Fruit fly (Drosophila melanogaster) whole organism, adult: ENCODE data around the gene CG42554.

Experiments used
- CG11617 ChIP-seq: fragments of 200-800 bp; sonication (Bioruptor generic); optimal IDR thresholded peaks from 2 replicates; lab custom pipeline; 2017; ENCODE audit warnings: mild to moderate bottlenecking, missing biosample characterization, missing genetic modification reagents, missing genetic modification characterization
- CG12768 ChIP-seq: fragments of 200-800 bp; sonication (Bioruptor generic); optimal IDR thresholded peaks from 2 replicates; lab custom pipeline; 2017; ENCODE audit warnings: missing biosample characterization, missing genetic modification characterization, mild to moderate bottlenecking, moderate library complexity, missing genetic modification reagents
- CG14711 ChIP-seq: fragments of 200-800 bp; sonication (Bioruptor generic); optimal IDR thresholded peaks from 2 replicates; lab custom pipeline; 2018; ENCODE audit warnings: missing biosample characterization, mild to moderate bottlenecking, missing genetic modification characterization, moderate library complexity
- CG1620 ChIP-seq: fragments of 200-800 bp; sonication (Bioruptor generic); optimal IDR thresholded peaks from 2 replicates; lab custom pipeline; 2016; ENCODE audit warnings: missing biosample characterization, missing genetic modification characterization
- CG33017 ChIP-seq: fragments of 200-800 bp; sonication (Bioruptor generic); optimal IDR thresholded peaks from 2 replicates; lab custom pipeline; 2018; ENCODE audit warnings: missing biosample characterization, mild to moderate bottlenecking, missing genetic modification characterization, moderate library complexity
- CG5204 ChIP-seq: fragments of 200-800 bp; sonication (Bioruptor generic); optimal IDR thresholded peaks from 2 replicates; lab custom pipeline; 2016; ENCODE audit warnings: missing biosample characterization, missing genetic modification characterization
- CG7045 ChIP-seq: fragments of 200-800 bp; sonication (Bioruptor generic); optimal IDR thresholded peaks from 2 replicates; lab custom pipeline; 2017; ENCODE audit warnings: missing biosample characterization, mild to moderate bottlenecking, missing genetic modification characterization
- CG7101 ChIP-seq: fragments of 200-800 bp; sonication (Bioruptor generic); optimal IDR thresholded peaks from 2 replicates; lab custom pipeline; 2018; ENCODE audit warnings: missing biosample characterization, mild to moderate bottlenecking, missing genetic modification characterization, moderate library complexity
- Clk ChIP-seq: fragments of 200-800 bp; sonication (Bioruptor generic); optimal IDR thresholded peaks from 2 replicates; lab custom pipeline; 2017; ENCODE audit warnings: missing biosample characterization, missing genetic modification characterization
- Crg-1 ChIP-seq: fragments of 200-800 bp; sonication (Bioruptor generic); optimal IDR thresholded peaks from 2 replicates; lab custom pipeline; 2016; ENCODE audit warnings: missing biosample characterization, missing genetic modification characterization
- Hr96 ChIP-seq: fragments of 200-800 bp; sonication (Bioruptor generic); optimal IDR thresholded peaks from 2 replicates; lab custom pipeline; 2016; ENCODE audit warnings: missing biosample characterization, missing genetic modification characterization
- Mnt ChIP-seq: fragments of 200-800 bp; sonication (Bioruptor generic); optimal IDR thresholded peaks from 2 replicates; lab custom pipeline; 2016; ENCODE audit warnings: missing biosample characterization, mild to moderate bottlenecking, missing genetic modification characterization
- bab1 ChIP-seq: fragments of 200-800 bp; sonication (Bioruptor generic); optimal IDR thresholded peaks from 3 replicates; lab custom pipeline; 2019; ENCODE audit warnings: missing biosample characterization, mild to moderate bottlenecking, missing genetic modification characterization, moderate library complexity
- cic ChIP-seq: fragments of 200-800 bp; sonication (Bioruptor generic); optimal IDR thresholded peaks from 2 replicates; lab custom pipeline; 2017; ENCODE audit warnings: missing biosample characterization, mild to moderate bottlenecking, missing genetic modification characterization, moderate library complexity
- cnc ChIP-seq, 2 experiments: fragments of >200 bp; optimal IDR thresholded peaks; 2 replicates each; lab custom pipeline; 2017
- kay ChIP-seq: fragments of 200-800 bp; sonication (Bioruptor generic); peaks from one replicate; lab custom pipeline; 2016; ENCODE audit warnings: missing biosample characterization, missing genetic modification characterization, borderline replicate concordance
- ovo ChIP-seq: fragments of 200-800 bp; sonication (Bioruptor generic); optimal IDR thresholded peaks from 2 replicates; lab custom pipeline; 2016; ENCODE audit warnings: missing biosample characterization, missing genetic modification characterization
- pad ChIP-seq: fragments of 200-800 bp; sonication (Bioruptor generic); optimal IDR thresholded peaks from 3 replicates; lab custom pipeline; 2017; ENCODE audit warnings: missing biosample characterization, missing genetic modification characterization, mild to moderate bottlenecking, moderate library complexity, missing genetic modification reagents
- tj ChIP-seq: fragments of 200-800 bp; sonication (Bioruptor generic); optimal IDR thresholded peaks from 3 replicates; lab custom pipeline; 2017; ENCODE audit warnings: missing biosample characterization, mild to moderate bottlenecking, missing genetic modification characterization, moderate library complexity
- toe ChIP-seq: fragments of 200-800 bp; sonication (Bioruptor generic); optimal IDR thresholded peaks from 2 replicates; lab custom pipeline; 2016; ENCODE audit warnings: missing biosample characterization, missing genetic modification characterization

The CG42554 gene

DNA sequence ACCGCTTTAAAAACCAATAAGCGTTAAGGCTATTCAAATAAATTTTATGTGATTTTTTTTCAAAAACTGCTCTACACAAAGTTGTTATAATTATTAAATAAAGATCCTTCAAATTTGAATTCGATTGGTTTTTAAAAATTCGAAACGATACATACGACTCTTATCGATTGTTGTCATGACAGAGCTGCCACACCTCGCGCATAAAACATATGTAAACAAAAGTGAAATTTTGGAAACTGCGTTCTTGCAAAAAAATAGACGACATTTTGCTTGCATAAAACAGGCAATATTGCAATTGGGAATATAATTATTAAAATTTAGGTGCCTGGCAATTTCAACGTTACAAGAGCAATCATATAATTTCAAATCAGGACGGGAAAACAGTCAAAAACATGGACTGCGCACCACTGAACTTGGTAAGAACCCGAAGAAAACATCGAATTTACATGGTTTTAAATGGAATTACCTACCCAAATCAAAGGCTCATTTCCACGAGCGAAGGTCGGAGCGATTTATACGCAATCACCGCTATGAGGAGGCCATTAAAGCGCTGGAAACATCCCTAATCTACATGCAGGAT is at the start of gene CG42554:
Gene CG42554, plus strand, starts transcription at position 229 of the 580 bp plus-strand sequence.
- TF ChIP-seq CG5204 (GFP tag; lab: Kevin White, UChicago) (no peak), bab1 (GFP tag; lab: Kevin White, UChicago) (peak; percentile 6), CG33017 (no peak), kay (GFP tag; lab: Kevin White, UChicago) (no peak), CG14711 (tag; lab: Kevin White, UChicago) (peak; percentile 55)

DNA sequence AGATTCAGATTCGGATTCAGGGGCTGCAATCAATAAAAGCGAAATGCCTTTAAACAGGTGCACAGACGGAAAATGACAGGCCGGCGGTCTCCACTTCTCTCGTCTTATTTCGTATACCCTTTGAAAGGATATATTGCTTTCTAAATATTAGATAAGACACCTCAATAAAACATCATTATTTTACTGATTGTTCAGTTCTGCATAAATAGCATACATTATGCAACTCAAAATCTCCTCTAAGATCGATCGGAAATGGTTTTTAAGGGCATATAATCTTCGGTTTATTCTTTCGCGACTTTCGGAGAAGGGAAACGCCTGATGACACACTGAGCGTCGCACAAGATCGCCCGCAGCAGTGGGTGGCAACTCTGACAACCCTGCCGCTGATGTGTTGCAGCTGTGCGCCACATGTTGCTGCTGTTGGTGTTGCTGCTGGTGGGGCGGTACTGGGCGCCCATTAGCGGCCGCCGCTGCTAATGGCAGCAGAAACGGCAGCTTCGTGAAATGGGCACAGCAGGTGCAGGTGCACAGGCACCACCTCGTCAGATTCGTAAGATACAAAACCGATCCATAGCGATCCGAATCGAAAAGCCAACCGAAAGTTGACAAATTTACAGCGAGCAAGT is 49.6 kb upstream of the CG42554 start:
- no peak for TF ChIP-seq Clk (GFP tag; lab: Kevin White, UChicago)
- no peak for TF ChIP-seq tj

DNA sequence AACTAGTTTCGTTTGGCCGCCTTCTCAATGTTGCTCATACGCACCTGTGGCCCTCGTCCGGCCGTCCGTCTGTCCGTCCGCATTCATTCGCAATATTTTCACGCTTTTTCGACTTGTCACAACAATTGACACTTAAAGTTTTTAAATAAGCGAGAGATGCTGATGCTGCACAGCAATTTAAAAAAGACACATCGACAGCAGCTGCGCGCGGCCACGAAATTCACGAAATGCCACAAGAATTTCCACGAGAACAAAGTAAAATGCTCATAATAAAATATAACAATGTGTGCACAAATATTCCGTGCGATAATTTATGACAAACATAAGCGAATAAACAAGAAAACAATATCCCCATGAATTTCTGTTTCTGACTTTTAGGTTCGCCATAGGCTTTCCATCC is 48.6 kb upstream of the CG42554 start:
- TF ChIP-seq CG7101 (tag; lab: Kevin White, UChicago) (no peak), CG33017 (no peak), bab1 (GFP tag; lab: Kevin White, UChicago) (no peak), CG11617 (GFP tag; lab: Kevin White, UChicago) (no peak), Crg-1 (GFP tag; lab: Kevin White, UChicago) (no peak), Hr96 (no peak), toe (no peak), Clk (GFP tag; lab: Kevin White, UChicago) (no peak), kay (GFP tag; lab: Kevin White, UChicago) (no peak), ovo (no peak), CG1620 (GFP tag; lab: Kevin White, UChicago) (no peak), cic (no peak), Mnt (GFP tag; lab: Kevin White, UChicago) (no peak), CG12768 (GFP tag; lab: Kevin White, UChicago) (no peak), CG7045 (GFP tag; lab: Kevin White, UChicago) (no peak), CG14711 (tag; lab: Kevin White, UChicago) (no peak), cnc (optimal IDR thresholded peaks at IDR 0.05; lab: Kevin White, UChicago) (no peak), pad (GFP tag; lab: Kevin White, UChicago) (no peak)

DNA sequence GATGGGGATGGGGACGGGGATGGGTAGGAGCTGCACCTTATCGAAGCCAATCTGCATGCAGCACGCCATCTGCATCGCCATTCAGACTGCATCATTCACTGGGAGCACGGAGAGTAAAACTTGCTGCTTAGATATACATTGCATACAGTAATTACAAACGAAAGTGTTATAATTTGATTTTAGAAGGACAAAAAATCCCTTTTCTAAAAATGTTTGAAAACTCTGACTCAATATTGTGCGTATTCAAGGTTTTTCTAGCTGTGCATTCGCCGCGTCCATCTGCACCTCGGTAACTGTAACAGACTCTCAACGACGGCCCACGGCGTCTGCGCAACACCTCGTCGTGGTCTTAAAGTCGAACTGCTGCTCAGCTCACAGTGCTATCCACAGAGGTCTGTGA is 47.8 kb upstream of the CG42554 start:
- no peak for TF ChIP-seq CG11617 (GFP tag; lab: Kevin White, UChicago)
- no peak for TF ChIP-seq CG1620 (GFP tag; lab: Kevin White, UChicago)
- TF ChIP-seq CG14711 (tag; lab: Kevin White, UChicago) = no peak

DNA sequence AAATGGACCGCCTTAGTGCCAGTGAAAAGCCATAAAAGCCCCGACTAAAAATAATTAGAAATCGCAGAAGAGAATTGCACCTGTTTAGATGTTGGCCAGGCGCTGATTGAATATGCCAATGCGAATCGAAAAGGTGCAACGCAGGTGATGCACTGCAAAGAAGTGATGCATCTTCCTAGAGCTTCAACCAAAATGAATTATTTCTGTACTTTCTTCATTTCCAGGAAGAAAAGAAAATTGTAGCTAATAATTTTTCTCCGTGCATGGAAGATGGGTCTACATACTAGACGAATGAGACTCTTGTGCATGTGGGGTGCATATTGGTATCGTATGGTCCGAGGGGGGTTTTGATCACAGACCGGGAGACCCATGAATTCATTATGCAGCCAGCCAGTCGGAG is 46.5 kb upstream of the CG42554 start:
- TF ChIP-seq tj (no peak), Mnt (GFP tag; lab: Kevin White, UChicago) (no peak)

DNA sequence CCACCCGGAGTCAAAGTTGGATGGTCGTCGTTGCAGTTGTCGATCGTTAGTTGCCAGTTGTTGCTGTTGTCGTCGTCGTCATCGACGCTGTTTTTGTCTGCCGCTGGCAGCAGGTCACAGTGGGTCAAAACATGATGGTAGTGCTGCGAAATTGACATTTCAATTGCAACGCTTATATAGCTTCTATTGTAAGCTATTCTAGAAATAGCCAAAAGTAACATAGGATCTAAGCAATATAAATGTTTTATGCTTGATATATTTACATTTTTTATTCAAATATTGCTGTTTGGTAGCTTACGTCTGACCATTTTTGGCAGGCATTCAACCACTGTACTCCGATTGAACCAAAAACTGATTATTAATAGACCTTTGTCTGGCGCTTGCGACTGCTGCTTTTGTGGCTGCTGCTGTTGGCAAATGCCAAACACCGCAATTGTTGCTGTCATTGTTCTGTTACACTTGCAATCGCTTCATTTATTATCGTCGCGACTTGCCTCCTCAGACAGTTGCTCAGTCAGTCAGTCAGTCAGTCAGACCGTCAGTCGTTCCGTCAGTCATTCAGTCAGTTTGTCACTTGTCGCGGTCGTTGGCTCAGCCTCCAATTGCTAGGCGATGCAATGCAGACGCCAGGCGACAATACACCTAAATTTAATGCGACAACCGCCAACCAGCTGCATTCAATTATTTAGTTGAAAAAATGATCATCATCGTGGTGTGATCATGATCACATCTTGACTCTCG is 44.1 kb upstream of the CG42554 start:
- TF ChIP-seq pad (GFP tag; lab: Kevin White, UChicago) (no peak), bab1 (GFP tag; lab: Kevin White, UChicago) (no peak)

DNA sequence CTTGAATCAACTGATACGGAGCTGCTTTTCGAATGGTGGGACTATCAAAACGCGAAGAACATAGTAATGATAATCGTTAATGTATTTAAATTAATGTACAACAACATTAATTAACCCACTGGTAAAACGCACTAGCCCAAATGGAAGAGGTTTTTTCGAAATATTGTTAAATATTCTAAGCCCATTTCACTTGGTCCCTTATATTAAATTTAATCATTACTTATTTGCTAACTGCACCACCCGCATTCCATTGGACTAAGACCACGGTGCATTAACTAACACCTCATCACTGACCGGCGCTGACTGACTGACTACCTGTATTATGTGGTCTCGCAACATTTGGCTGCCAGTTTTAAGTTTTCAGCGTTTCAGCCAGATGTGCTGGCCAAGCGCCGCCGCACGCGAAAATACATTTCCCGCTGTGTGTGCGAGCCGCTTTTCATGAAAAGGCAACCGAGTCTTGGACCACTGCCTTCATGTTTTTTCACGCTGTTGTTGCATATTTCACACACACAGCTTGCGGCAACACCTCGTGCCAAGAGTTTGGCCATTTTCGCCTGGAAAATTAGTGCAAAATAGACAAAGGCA is 41.7 kb upstream of the CG42554 start:
- TF ChIP-seq kay (GFP tag; lab: Kevin White, UChicago) = no peak
- no peak for TF ChIP-seq ovo
- no peak for TF ChIP-seq toe
- TF ChIP-seq cnc (optimal IDR thresholded peaks at IDR 0.05; lab: Kevin White, UChicago) = no peak
- no peak for TF ChIP-seq CG12768 (GFP tag; lab: Kevin White, UChicago)
- no peak for TF ChIP-seq pad (GFP tag; lab: Kevin White, UChicago)
- no peak for TF ChIP-seq cic
- TF ChIP-seq Crg-1 (GFP tag; lab: Kevin White, UChicago) = no peak
- no peak for TF ChIP-seq CG11617 (GFP tag; lab: Kevin White, UChicago)
- TF ChIP-seq Mnt (GFP tag; lab: Kevin White, UChicago) = no peak
- TF ChIP-seq CG5204 (GFP tag; lab: Kevin White, UChicago) = no peak
- no peak for TF ChIP-seq CG33017
- no peak for TF ChIP-seq CG1620 (GFP tag; lab: Kevin White, UChicago)
- TF ChIP-seq Clk (GFP tag; lab: Kevin White, UChicago) = no peak
